Worm (Caenorhabditis elegans): ENCODE measurements around the gene hadb-1.
A peak's percentile ranks its signal among the peaks of the same experiment; 100 is the strongest.

Gene hadb-1

DNA sequence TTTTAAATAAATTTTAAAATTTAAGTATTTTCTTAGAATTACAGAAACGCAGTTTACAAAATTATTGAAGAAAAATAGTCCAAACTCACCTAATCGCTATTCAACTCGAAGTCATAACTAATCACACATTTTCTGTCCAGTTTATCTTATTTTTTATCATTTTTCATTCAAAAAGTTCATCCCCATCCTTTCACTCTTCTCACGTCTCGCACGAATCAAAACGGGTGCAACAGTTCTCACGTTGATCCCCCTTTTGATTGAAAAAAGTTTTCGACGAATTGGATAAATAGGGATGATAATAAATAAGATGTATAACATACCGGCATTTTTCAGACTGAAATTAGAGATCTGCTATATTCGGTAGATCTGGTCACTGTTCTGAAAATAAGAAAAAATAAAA is 21.4 kb upstream of the hadb-1 start:
- TF ChIP-seq egl-13 (tag; optimal IDR thresholded peaks at IDR 0.05) (no peak), rnt-1 (tag; optimal IDR thresholded peaks at IDR 0.05) (no peak), nhr-19 (GFP tag; conservative IDR thresholded peaks at IDR 0.05) (no peak), blmp-1 (tag; optimal IDR thresholded peaks at IDR 0.05) (peak; percentile 95), elt-3 (tag; optimal IDR thresholded peaks at IDR 0.05) (peak in 1 of 6 experiments; percentile 20), mep-1 (tag; optimal IDR thresholded peaks at IDR 0.05) (no peak), nhr-47 (tag; optimal IDR thresholded peaks at IDR 0.05) (no peak), lin-13 (GFP tag; optimal IDR thresholded peaks at IDR 0.05) (no peak), nhr-85 (tag) (peak; percentile 73), lin-15B (tag; optimal IDR thresholded peaks at IDR 0.05) (no peak), ceh-88 (GFP tag; IDR thresholded peaks at IDR 0.05) (no peak), skn-1 (tag; optimal IDR thresholded peaks at IDR 0.05) (no peak), dpl-1 (GFP tag; optimal IDR thresholded peaks at IDR 0.05) (no peak)

- no peak for TF ChIP-seq jun-1 (tag; optimal IDR thresholded peaks at IDR 0.05)
- TF ChIP-seq aha-1 (tag; optimal IDR thresholded peaks at IDR 0.05): no peak
- TF ChIP-seq swsn-7 (tag; optimal IDR thresholded peaks at IDR 0.05): no peak
Observed at ce11 chrIII:8704765-8705164, 16.5 kb upstream of the hadb-1 start, which contains the start of gene B0303.16. B0303.16 (plus strand) TSS chrIII:8705065.

DNA sequence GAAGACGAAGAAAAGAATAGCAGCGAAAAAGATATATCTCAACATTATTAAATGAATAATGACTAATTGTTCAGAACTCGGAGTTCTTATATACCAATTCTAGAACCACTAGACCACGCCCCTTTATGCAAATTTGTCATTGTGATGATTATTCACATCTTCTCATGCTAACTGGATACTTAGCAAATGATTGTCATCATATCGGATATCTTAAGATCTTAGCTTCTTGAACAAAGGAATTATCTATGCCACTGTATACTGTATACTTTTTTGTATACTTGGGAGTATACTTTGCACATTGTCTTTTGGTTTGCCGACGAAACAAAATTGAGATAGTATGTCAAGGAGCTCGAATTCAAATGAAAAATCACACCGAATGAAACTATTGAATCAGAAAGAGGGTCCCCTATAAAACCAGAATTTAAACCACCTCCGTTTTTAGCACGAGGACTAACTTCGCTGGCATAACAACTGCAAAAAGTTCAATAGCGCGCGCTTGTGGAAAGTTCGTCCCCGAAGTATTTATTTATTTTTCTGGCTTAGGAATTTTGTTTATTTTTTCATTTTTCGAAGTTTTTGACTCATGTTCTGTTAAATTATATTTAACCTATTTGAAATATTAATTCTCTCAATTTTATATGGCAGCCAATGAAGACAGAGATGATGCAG is 12.1 kb upstream of the hadb-1 start, which contains the start of the genes sdz-1 and vps-33.1:
Gene sdz-1 (minus strand): TSS at position 51 of the 669 bp plus-strand sequence.
Gene vps-33.1 (plus strand): TSS at position 639 of the 669 bp plus-strand sequence.
- TF ChIP-seq dsc-1 (tag; optimal IDR thresholded peaks at IDR 0.05): peak; percentile 9
- TF ChIP-seq Y116A8C.19 (tag; optimal IDR thresholded peaks at IDR 0.05; ENCODE audit: borderline replicate concordance): no peak
- TF ChIP-seq sptf-1 (tag; optimal IDR thresholded peaks at IDR 0.05): no peak
- peak; percentile 34 for TF ChIP-seq nhr-20 (tag; optimal IDR thresholded peaks at IDR 0.05)
- no peak for TF ChIP-seq pag-3 (tag; optimal IDR thresholded peaks at IDR 0.05; ENCODE audit: borderline replicate concordance, insufficient read depth)
- no peak for TF ChIP-seq alr-1 (tag; optimal IDR thresholded peaks at IDR 0.05; ENCODE audit: borderline replicate concordance)
- TF ChIP-seq nhr-19 (GFP tag; conservative IDR thresholded peaks at IDR 0.05): 0 out of 2 replicates have a peak, but pooled peaks have one; percentile 17
- peak; percentile 14 for TF ChIP-seq egl-13 (tag; optimal IDR thresholded peaks at IDR 0.05)
- TF ChIP-seq mdl-1 (tag; optimal IDR thresholded peaks at IDR 0.05): peak in 1 of 2 experiments; percentile 58
- peak; percentile 61 for TF ChIP-seq nhr-71 (tag; optimal IDR thresholded peaks at IDR 0.05)
- no peak for TF ChIP-seq nhr-84 (tag; optimal IDR thresholded peaks at IDR 0.05)
- TF ChIP-seq ets-5 (GFP tag; IDR thresholded peaks at IDR 0.05): no peak
- peak; percentile 91 for TF ChIP-seq rnt-1 (tag; optimal IDR thresholded peaks at IDR 0.05)
- TF ChIP-seq ztf-11 (tag; optimal IDR thresholded peaks at IDR 0.05): peak in 1 of 2 experiments; percentile 58
- no peak for TF ChIP-seq unc-30 (tag; optimal IDR thresholded peaks at IDR 0.05)
- peak; percentile 63 for TF ChIP-seq nhr-85 (tag)
- no peak for TF ChIP-seq jun-1 (tag; optimal IDR thresholded peaks at IDR 0.05)
- peak; percentile 49 for TF ChIP-seq F16B12.6 (tag; optimal IDR thresholded peaks at IDR 0.05)
- no peak for TF ChIP-seq unc-86 (tag; optimal IDR thresholded peaks at IDR 0.05)
- no peak for TF ChIP-seq fkh-10 (GFP tag; optimal IDR thresholded peaks at IDR 0.05)
- no peak for TF ChIP-seq zip-4 (GFP tag; optimal IDR thresholded peaks at IDR 0.05)
- TF ChIP-seq dpl-1 (GFP tag; optimal IDR thresholded peaks at IDR 0.05): peak; percentile 73 to 89 (median 83)
- peak; percentile 78 for TF ChIP-seq ceh-90 (tag; optimal IDR thresholded peaks at IDR 0.05)
- TF ChIP-seq efl-3 (GFP tag; optimal IDR thresholded peaks at IDR 0.05): no peak
- TF ChIP-seq lin-14 (GFP tag; optimal IDR thresholded peaks at IDR 0.05): peak; percentile 49
- peak; percentile 63 for TF ChIP-seq blmp-1 (tag; optimal IDR thresholded peaks at IDR 0.05)
- peak; percentile 24 for TF ChIP-seq unc-130 (tag; optimal IDR thresholded peaks at IDR 0.05)
- TF ChIP-seq efl-1 (optimal IDR thresholded peaks at IDR 0.05): peak; percentile 73 to 89
- peak; percentile 90 to 98 for TF ChIP-seq efl-1 (GFP tag; optimal IDR thresholded peaks at IDR 0.05 in 1 of 2)
- peak in 2 of 3 experiments; percentile 7 to 63 for TF ChIP-seq ceh-82 (tag; optimal IDR thresholded peaks at IDR 0.05)
- TF ChIP-seq nhr-76 (tag; optimal IDR thresholded peaks at IDR 0.05): no peak
- peak; percentile 70 for TF ChIP-seq C16A3.4 (tag; optimal IDR thresholded peaks at IDR 0.05)
- no peak for TF ChIP-seq swsn-7 (tag; optimal IDR thresholded peaks at IDR 0.05)
- TF ChIP-seq lir-3 (tag; optimal IDR thresholded peaks at IDR 0.05; ENCODE audit: poor library complexity): peak; percentile 74
- TF ChIP-seq ceh-63 (GFP tag; optimal IDR thresholded peaks at IDR 0.05): no peak
- peak; percentile 10 for TF ChIP-seq fkh-4 (tag; optimal IDR thresholded peaks at IDR 0.05; ENCODE audit: borderline replicate concordance)
- TF ChIP-seq egl-27 (tag; optimal IDR thresholded peaks at IDR 0.05): no peak
- TF ChIP-seq unc-98 (GFP tag; IDR thresholded peaks at IDR 0.05): no peak

Data from whole organism, L1 larva.